Worm (Caenorhabditis elegans) whole organism, L4/young adult: Measurements from ENCODE around the gene dcar-1.
"Not testable (repeated sequence)": the region's sequence is repeated elsewhere in the genome, so short reads cannot be mapped to it uniquely, and the experiment has no call there.

Experiments
- W03F9.2 ChIP-seq: fragments of 150-350 bp; optimal IDR thresholded peaks from 2 replicates; lab custom pipeline; 2014; ENCODE audit warnings: missing biosample characterization, missing genetic modification characterization
- dao-5 ChIP-seq: sonication (generic microtip); optimal IDR thresholded peaks from 2 replicates; lab custom pipeline; 2016; ENCODE audit warnings: missing genotype, missing genetic modification characterization, moderate library complexity, missing compliant biosample characterization
- him-1 ChIP-seq: sonication (generic microtip); optimal IDR thresholded peaks from 2 replicates; lab custom pipeline; 2016; ENCODE audit warnings: missing genotype, missing genetic modification reagents, missing genetic modification characterization, missing compliant biosample characterization

- not testable (repeated sequence) for TF ChIP-seq him-1 (tag; lab: Kevin White, UChicago); dao-5 (tag; lab: Kevin White, UChicago); W03F9.2
Observed at ce11 chrV:17903829-17904228, 6.3 kb upstream of the dcar-1 start, which contains the start of gene C06H5.14.
